Worm (Caenorhabditis elegans): Measurements from ENCODE around the gene W02B3.3.

DNA sequence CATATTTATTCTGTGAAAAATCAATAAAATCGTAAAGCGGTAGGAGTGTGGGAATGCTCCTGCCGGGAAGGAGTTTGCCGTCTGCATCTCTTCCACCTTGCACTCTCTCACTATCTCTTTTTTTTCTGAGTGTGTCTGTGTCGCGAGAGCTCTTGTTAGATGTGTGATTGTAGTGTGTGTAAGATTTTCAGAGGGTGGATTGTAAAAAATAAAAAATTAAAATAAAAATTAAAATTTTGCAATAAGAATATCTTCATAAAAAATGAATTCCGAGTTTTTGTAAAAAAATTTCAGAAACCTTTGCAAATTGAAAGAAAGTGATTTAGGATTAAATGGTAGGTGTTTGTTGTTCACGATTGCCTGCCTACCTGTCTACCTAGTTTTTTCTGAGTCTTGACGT, 28.1 kb upstream of the W02B3.3 start, which contains the start of gene sel-15:
- TF ChIP-seq tra-4 (tag; optimal IDR thresholded peaks at IDR 0.05) (no peak), aly-1 (tag; optimal IDR thresholded peaks at IDR 0.05) (no peak)
